Fruit fly (Drosophila melanogaster) whole organism, pupa: ENCODE measurements around the gene CG45100.
A peak's percentile ranks its signal among the peaks of the same experiment; 100 is the strongest.

Source experiments
- CG10348 ChIP-seq: fragments of 200-800 bp; sonication (Bioruptor generic); IDR thresholded peaks from 2 replicates; pipeline ENCODE4 v1.3.6; 2022; ENCODE audit warnings: missing biosample characterization, missing genetic modification characterization
- CG12605 ChIP-seq: fragments of 200-800 bp; sonication (Bioruptor generic); IDR thresholded peaks from 2 replicates; pipeline ENCODE4 v1.3.6; 2022; ENCODE audit warnings: missing biosample characterization, missing genetic modification characterization
- CG13204 ChIP-seq: fragments of 200-800 bp; sonication (Bioruptor generic); optimal IDR thresholded peaks from 2 replicates; lab custom pipeline; 2018; ENCODE audit warnings: missing biosample characterization, mild to moderate bottlenecking, missing genetic modification characterization, moderate library complexity
- CG14655 ChIP-seq: fragments of 200-800 bp; sonication (Bioruptor generic); optimal IDR thresholded peaks from 3 replicates; lab custom pipeline; 2017; ENCODE audit warnings: mild to moderate bottlenecking, missing biosample characterization, missing genetic modification reagents, missing genetic modification characterization
- CG15710 ChIP-seq: fragments of 200-800 bp; sonication (Bioruptor generic); optimal IDR thresholded peaks from 2 replicates; lab custom pipeline; 2018; ENCODE audit warnings: missing biosample characterization, mild to moderate bottlenecking, missing genetic modification characterization, moderate library complexity
- CG17806 ChIP-seq: fragments of 200-800 bp; sonication (Bioruptor generic); optimal IDR thresholded peaks from 2 replicates; lab custom pipeline; 2018; ENCODE audit warnings: missing biosample characterization, mild to moderate bottlenecking, missing genetic modification characterization, moderate library complexity
- CG32121 ChIP-seq: fragments of 200-800 bp; sonication (Bioruptor generic); IDR thresholded peaks from 2 replicates; pipeline ENCODE4 v1.3.6; 2022; ENCODE audit warnings: missing biosample characterization, missing genetic modification characterization
- CG34367 ChIP-seq: fragments of 200-800 bp; sonication (Bioruptor generic); optimal IDR thresholded peaks from 2 replicates; lab custom pipeline; 2018; ENCODE audit warnings: missing biosample characterization, mild to moderate bottlenecking, missing genetic modification characterization
- CG4496 ChIP-seq: fragments of 200-800 bp; sonication (Bioruptor generic); IDR thresholded peaks from 3 replicates; pipeline ENCODE4 v1.3.6; 2022; ENCODE audit warnings: missing biosample characterization, missing genetic modification characterization
- CG8159 ChIP-seq: fragments of 200-800 bp; sonication (Bioruptor generic); optimal IDR thresholded peaks from 3 replicates; lab custom pipeline; 2018; ENCODE audit warnings: missing biosample characterization, mild to moderate bottlenecking, missing genetic modification characterization, moderate library complexity
- CG8301 ChIP-seq: fragments of 200-800 bp; sonication (Bioruptor generic); optimal IDR thresholded peaks from 2 replicates; lab custom pipeline; 2018; ENCODE audit warnings: missing biosample characterization, mild to moderate bottlenecking, missing genetic modification characterization
- CG9948 ChIP-seq: fragments of 200-800 bp; sonication (Bioruptor generic); optimal IDR thresholded peaks from 2 replicates; lab custom pipeline; 2018; ENCODE audit warnings: missing biosample characterization, mild to moderate bottlenecking, missing genetic modification characterization, moderate library complexity
- D1 ChIP-seq: fragments of 200-800 bp; sonication (Bioruptor generic); optimal IDR thresholded peaks from 2 replicates; lab custom pipeline; 2018; ENCODE audit warnings: missing biosample characterization, mild to moderate bottlenecking, missing genetic modification characterization, moderate library complexity
- EcR ChIP-seq: fragments of 200-800 bp; sonication (Bioruptor generic); optimal IDR thresholded peaks from 3 replicates; lab custom pipeline; 2019; ENCODE audit warnings: missing biosample characterization, missing genetic modification characterization, mild to moderate bottlenecking, moderate library complexity, missing genetic modification reagents
- Ets98B ChIP-seq: fragments of 200-800 bp; sonication (Bioruptor generic); IDR thresholded peaks from 2 replicates; pipeline ENCODE4 v1.3.6; 2022; ENCODE audit warnings: missing biosample characterization, missing genetic modification characterization
- Pif1A ChIP-seq: fragments of 200-800 bp; sonication (Bioruptor generic); optimal IDR thresholded peaks from 3 replicates; lab custom pipeline; 2016; ENCODE audit warnings: missing biosample characterization, missing genetic modification characterization
- Pif1B ChIP-seq: fragments of 200-800 bp; sonication (Bioruptor generic); optimal IDR thresholded peaks from 3 replicates; lab custom pipeline; 2016; ENCODE audit warnings: missing biosample characterization, missing genetic modification characterization
- Snoo ChIP-seq: fragments of 200-800 bp; sonication (Bioruptor generic); optimal IDR thresholded peaks from 3 replicates; lab custom pipeline; 2017; ENCODE audit warnings: missing biosample characterization, mild to moderate bottlenecking, missing genetic modification characterization, inconsistent platforms
- fd96Ca ChIP-seq: fragments of 200-800 bp; sonication (Bioruptor generic); IDR thresholded peaks from 3 replicates; pipeline ENCODE4 v1.3.6; 2022; ENCODE audit warnings: missing biosample characterization, missing genetic modification characterization
- gl ChIP-seq: fragments of 200-800 bp; sonication (Bioruptor generic); optimal IDR thresholded peaks from 2 replicates; lab custom pipeline; 2018; ENCODE audit warnings: missing biosample characterization, mild to moderate bottlenecking, missing genetic modification characterization
- rn ChIP-seq: fragments of 200-800 bp; sonication (Bioruptor generic); IDR thresholded peaks from 2 replicates; pipeline ENCODE4 v1.3.6; 2022; ENCODE audit warnings: missing biosample characterization, missing genetic modification characterization

Gene CG45100

DNA sequence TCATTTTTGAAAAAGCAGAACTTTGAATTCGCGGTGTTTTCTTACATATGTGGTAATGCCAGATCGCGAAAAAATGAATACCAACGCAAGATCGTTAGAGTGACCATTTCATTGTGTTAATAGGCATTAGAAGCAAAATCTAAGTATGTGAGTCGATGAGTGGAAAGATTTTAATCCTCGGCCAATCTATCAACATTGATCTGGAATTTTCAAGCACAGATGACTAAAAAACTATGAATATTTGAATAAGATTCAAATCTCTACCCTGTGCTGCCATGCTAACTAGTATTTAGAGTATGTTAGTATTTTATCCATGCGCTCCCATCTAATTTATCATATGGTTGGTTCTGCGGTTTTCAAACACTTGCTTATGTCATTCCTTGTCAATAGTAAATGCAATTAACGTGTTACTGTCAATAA, 42.2 kb upstream of the CG45100 start:
- TF ChIP-seq CG13204 (GFP tag; lab: Kevin White, UChicago) (no peak), Pif1A (no peak), CG9948 (no peak), CG32121 (GFP tag; lab: Robert Waterston, UW) (no peak), Pif1B (GFP tag; lab: Kevin White, UChicago) (no peak), CG12605 (no peak), CG8159 (no peak), CG4496 (GFP tag; lab: Robert Waterston, UW) (no peak), CG15710 (tag; lab: Kevin White, UChicago) (no peak), rn (GFP tag; lab: Robert Waterston, UW) (no peak), D1 (tag; lab: Kevin White, UChicago) (no peak), CG14655 (GFP tag; lab: Kevin White, UChicago) (no peak), Ets98B (no peak), CG10348 (no peak), gl (tag; lab: Kevin White, UChicago) (no peak), Snoo (tag; lab: Kevin White, UChicago) (no peak), EcR (no peak)

DNA sequence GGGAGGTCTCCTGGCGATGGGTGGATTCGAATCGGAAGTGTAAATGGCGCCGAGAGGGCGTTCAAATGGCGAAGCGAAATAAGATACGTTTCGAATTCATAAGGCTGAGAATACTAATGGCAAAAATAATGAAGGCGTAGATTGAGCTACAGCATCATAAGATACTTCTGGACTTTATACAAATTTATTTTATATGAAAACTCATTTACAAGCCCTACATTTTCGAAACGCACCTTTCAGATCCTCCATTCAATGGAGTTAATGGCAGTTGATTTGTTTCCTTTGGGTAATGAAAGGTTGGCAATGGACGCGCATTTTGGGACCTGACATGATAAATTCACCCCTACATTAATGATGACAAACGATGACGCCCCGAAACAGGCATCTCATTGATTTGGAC, 40.4 kb upstream of the CG45100 start:
- TF ChIP-seq CG12605 (no peak), CG8159 (no peak), CG15710 (tag; lab: Kevin White, UChicago) (no peak), CG32121 (GFP tag; lab: Robert Waterston, UW) (no peak), D1 (tag; lab: Kevin White, UChicago) (no peak), CG10348 (no peak), CG34367 (tag; lab: Kevin White, UChicago) (no peak), CG9948 (no peak), CG8301 (tag; lab: Kevin White, UChicago) (no peak), rn (GFP tag; lab: Robert Waterston, UW) (no peak), Snoo (tag; lab: Kevin White, UChicago) (no peak), gl (tag; lab: Kevin White, UChicago) (no peak), fd96Ca (no peak), CG13204 (GFP tag; lab: Kevin White, UChicago) (no peak), CG14655 (GFP tag; lab: Kevin White, UChicago) (no peak), CG17806 (no peak)

DNA sequence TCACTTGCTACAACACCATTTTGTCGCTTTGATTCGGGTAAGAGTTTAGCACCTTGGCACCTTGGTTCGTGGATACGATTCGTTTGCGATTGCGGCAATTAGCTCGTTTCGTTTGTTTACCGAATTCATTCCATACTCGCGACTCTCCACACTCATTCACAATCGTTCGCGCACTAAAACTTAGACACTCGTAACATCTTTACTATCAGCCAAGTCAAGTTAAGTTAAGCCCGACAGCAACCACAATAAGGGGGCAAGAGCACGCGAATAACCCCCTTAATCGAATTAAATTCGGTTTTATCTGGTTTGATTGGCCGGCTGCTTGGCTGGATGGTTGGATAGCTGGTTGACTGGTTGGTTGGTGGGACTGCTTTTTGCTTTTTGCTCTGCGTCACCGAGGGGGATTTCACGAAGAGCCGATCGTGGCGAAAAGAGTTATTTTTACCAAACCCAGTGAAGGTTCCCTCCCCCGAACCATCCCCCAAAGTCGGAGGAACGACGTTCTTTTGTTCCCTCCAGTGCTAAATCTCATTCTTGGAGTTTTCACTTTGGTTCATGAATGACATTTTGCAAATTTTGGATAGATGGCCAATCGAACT, 29.5 kb upstream of the CG45100 start:
- TF ChIP-seq D1 (tag; lab: Kevin White, UChicago) (no peak), CG32121 (GFP tag; lab: Robert Waterston, UW) (no peak), gl (tag; lab: Kevin White, UChicago) (no peak), Ets98B (no peak), CG13204 (GFP tag; lab: Kevin White, UChicago) (no peak), Snoo (tag; lab: Kevin White, UChicago) (no peak), CG17806 (no peak), rn (GFP tag; lab: Robert Waterston, UW) (no peak), CG15710 (tag; lab: Kevin White, UChicago) (no peak), Pif1B (GFP tag; lab: Kevin White, UChicago) (no peak), CG34367 (tag; lab: Kevin White, UChicago) (no peak), EcR (no peak)

DNA sequence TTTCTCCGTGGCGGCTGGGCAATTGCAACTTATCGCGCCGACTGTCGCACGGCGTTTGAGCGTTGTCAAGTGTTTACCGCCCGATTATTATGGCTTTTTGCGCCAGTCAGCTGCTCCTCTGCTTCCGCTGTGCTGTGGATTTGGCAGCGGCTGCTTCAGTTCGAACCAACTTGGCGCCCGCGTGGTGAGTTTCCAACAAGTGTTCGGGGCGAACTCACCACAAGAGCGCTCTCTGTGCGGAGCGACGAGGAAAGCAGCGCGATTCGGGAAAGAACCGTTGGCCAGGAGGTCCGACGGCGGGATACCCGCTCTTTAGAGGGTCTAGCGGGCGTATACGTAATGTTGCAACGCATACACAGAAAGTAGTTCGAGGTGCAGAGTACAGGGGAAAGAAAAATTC, 28.2 kb upstream of the CG45100 start, which contains the start of gene NKCC:
Gene NKCC, minus strand, starts transcription at position 57 of the 400 bp plus-strand sequence.
- no peak for TF ChIP-seq rn (GFP tag; lab: Robert Waterston, UW)
- peak; percentile 12 for TF ChIP-seq CG13204 (GFP tag; lab: Kevin White, UChicago)
- TF ChIP-seq, all 21 proteins: peak for 1

DNA sequence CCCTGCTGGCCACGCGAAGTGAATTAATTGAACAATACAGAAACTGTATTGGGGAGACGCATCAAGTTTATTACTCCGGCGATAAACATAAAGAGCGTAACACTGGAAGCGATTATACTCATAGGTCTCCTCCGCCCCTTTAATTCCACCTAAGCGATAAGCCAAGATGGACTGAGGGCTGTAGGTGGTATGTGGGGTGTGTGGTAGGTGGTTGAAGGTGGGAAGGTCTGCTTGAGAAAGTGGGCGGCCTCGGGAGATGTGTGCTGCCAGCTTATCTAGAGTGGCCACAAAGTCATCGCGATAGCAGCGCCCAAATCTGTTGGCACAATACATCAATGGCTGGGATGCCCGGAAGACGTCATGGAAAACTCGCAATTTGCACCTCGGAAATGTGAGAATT, 23.2 kb upstream of the CG45100 start:
- TF ChIP-seq EcR (peak; percentile 34), fd96Ca (no peak)

DNA sequence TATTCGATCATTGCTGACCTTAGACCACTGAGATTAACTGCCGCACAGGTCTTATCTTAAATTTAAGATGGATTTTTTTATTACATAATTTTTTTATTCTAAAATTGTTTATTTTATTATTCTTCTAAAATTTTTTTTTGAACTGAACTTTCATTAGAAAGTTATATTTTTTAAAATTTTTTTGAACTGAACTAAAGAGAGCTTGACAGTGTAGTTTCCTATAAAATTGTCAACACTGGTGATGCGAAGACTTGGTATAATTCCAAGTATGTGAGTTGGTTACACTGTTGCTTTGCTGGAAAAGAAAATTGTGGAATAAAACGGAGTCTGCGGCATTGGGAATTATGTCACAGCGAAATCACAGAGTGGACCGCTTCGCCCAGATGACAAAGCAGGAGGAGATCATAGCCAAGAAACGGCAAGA, 10.9 kb upstream of the CG45100 start, which contains the start of gene CG31550:
Gene CG31550, plus strand, starts transcription at position 249 of the 424 bp plus-strand sequence.
- TF ChIP-seq CG9948 (peak; percentile 56), CG15710 (tag; lab: Kevin White, UChicago) (peak; percentile 71), CG8159 (no peak), gl (tag; lab: Kevin White, UChicago) (no peak), rn (GFP tag; lab: Robert Waterston, UW) (no peak), CG8301 (tag; lab: Kevin White, UChicago) (no peak), fd96Ca (no peak), CG17806 (no peak), Snoo (tag; lab: Kevin White, UChicago) (no peak), Pif1A (no peak), CG4496 (GFP tag; lab: Robert Waterston, UW) (peak; percentile 69; the same call in 2 of the 3 replicates), CG10348 (no peak), CG32121 (GFP tag; lab: Robert Waterston, UW) (peak; percentile 68), Ets98B (peak; percentile 55; the same call in 1 of the 2 replicates), CG14655 (GFP tag; lab: Kevin White, UChicago) (no peak), CG12605 (no peak; the same call in 1 of the 2 replicates), CG34367 (tag; lab: Kevin White, UChicago) (no peak)
